Worm (Caenorhabditis elegans): ENCODE measurements around the gene let-858.

ce11 chrII:11041846-11042262 is 19.7 kb downstream of the let-858 start:
- peak; percentile 52 for TF ChIP-seq nhr-11 (tag; optimal IDR thresholded peaks at IDR 0.05)
- no peak for TF ChIP-seq ceh-20 (GFP tag; IDR thresholded peaks at IDR 0.05)
- no peak for TF ChIP-seq nhr-76 (tag; optimal IDR thresholded peaks at IDR 0.05)
- no peak for TF ChIP-seq ztf-11 (tag; optimal IDR thresholded peaks at IDR 0.05)
- TF ChIP-seq ces-1 (GFP tag; optimal IDR thresholded peaks at IDR 0.05), result no peak
- no peak for TF ChIP-seq ama-1 (optimal IDR thresholded peaks at IDR 0.05)
- no peak for TF ChIP-seq lim-7 (GFP tag; IDR thresholded peaks at IDR 0.05)
- TF ChIP-seq R02D3.7 (tag; optimal IDR thresholded peaks at IDR 0.05), result no peak
- TF ChIP-seq mes-2 (tag; optimal IDR thresholded peaks at IDR 0.05; ENCODE audit: poor library complexity, severe bottlenecking), result no peak
